Worm (Caenorhabditis elegans) whole organism, L4 larva: ENCODE results near the gene ttb-1.
A peak's percentile ranks its signal among the peaks of the same experiment; 100 is the strongest.

ENCODE experiments used
- T26A8.4 ChIP-seq: fragments of 200-800 bp; sonication (Bioruptor generic); IDR thresholded peaks from 2 replicates; pipeline ENCODE4 v1.3.6; 2022; ENCODE audit warnings: missing genetic modification characterization, missing compliant biosample characterization
- ZK546.5 ChIP-seq, 2 experiments: sonication (generic microtip); optimal IDR thresholded peaks; 2 replicates each; lab custom pipeline; 2017; ENCODE audit warnings: missing biosample characterization in 2 of 2, missing genetic modification characterization in 2 of 2
- fos-1 ChIP-seq: fragments of 150-350 bp; optimal IDR thresholded peaks from 2 replicates; lab custom pipeline; 2014; ENCODE audit warnings: missing biosample characterization, missing genetic modification characterization
- lin-15B ChIP-seq: fragments of 150-350 bp; sonication (generic microtip); optimal IDR thresholded peaks from 3 replicates; lab custom pipeline; 2014; ENCODE audit warnings: missing biosample characterization, missing genetic modification characterization
- nhr-76 ChIP-seq: fragments of 150-350 bp; optimal IDR thresholded peaks from 2 replicates; lab custom pipeline; 2014; ENCODE audit warnings: missing biosample characterization, missing genetic modification characterization
- snpc-1.2 ChIP-seq: fragments of 200-800 bp; sonication (Bioruptor generic); IDR thresholded peaks from 2 replicates; pipeline ENCODE4 v1.3.6; 2022; ENCODE audit warnings: missing genetic modification reagents, missing genetic modification characterization, missing compliant biosample characterization
- snpc-4 ChIP-seq: fragments of 150-350 bp; optimal IDR thresholded peaks from 2 replicates; lab custom pipeline; 2014; ENCODE audit warnings: missing biosample characterization, missing genetic modification characterization
- unc-62 ChIP-seq, 3 experiments: fragments of 150-350 bp in 1 of 3; sonication (generic microtip); optimal IDR thresholded peaks in 2 of 3; peaks in 1 of 3; 1 replicate in 1 of 3; 2 replicates in 2 of 3; lab custom pipeline; 2014 to 2017; ENCODE audit warnings: missing biosample characterization in 3 of 3, missing genetic modification characterization in 3 of 3, missing genetic modification reagents in 3 of 3, missing genotype in 1 of 3

- TF ChIP-seq snpc-1.2 (GFP tag; lab: Robert Waterston, UW) (no peak), unc-62 (GFP tag; optimal IDR thresholded peaks at IDR 0.05 in 1 of 2; lab: Kevin White, UChicago) (no peak), unc-62 (tag; optimal IDR thresholded peaks at IDR 0.05; lab: Kevin White, UChicago) (no peak), nhr-76 (tag; lab: Kevin White, UChicago) (no peak), fos-1 (tag; lab: Kevin White, UChicago) (no peak), T26A8.4 (GFP tag; lab: Robert Waterston, UW) (peak; percentile 58), snpc-4 (tag; lab: Kevin White, UChicago) (no peak), ZK546.5 (tag; optimal IDR thresholded peaks at IDR 0.05; lab: Kevin White, UChicago) (no peak), lin-15B (no peak)
Observed at ce11 chrV:126610-127009, 30.0 kb upstream of the ttb-1 start, which contains the start of gene W03F9.1.
